Fruit fly (Drosophila melanogaster) Kc167 (cell line): ENCODE results near the gene fzo.

Source experiments
- Myc ChIP-seq: fragments of >200 bp; optimal IDR thresholded peaks from 2 replicates; lab custom pipeline; 2017; ENCODE audit warnings: missing external identifiers
- Sin3A ChIP-seq: fragments of >200 bp; optimal IDR thresholded peaks from 2 replicates; lab custom pipeline; 2018; ENCODE audit warnings: missing external identifiers
- psq ChIP-seq: fragments of >200 bp; optimal IDR thresholded peaks from 2 replicates; lab custom pipeline; 2017; ENCODE audit warnings: missing external identifiers

- TF ChIP-seq Sin3A (lab: Kevin White, UChicago) = no peak
- TF ChIP-seq psq (lab: Kevin White, UChicago) = no peak
- TF ChIP-seq Myc (lab: Kevin White, UChicago) = no peak
These were observed 33.5 kb downstream of the fzo start for dm6 chr3R:23170335-23170734.
